Worm (Caenorhabditis elegans) whole organism, L4 larva: Measurements from ENCODE around the gene hsp-12.6.

Source experiments
- R02D3.7 ChIP-seq: fragments of 150-350 bp; sonication (generic microtip); optimal IDR thresholded peaks from 3 replicates; lab custom pipeline; 2014; ENCODE audit warnings: missing biosample characterization, missing genetic modification characterization
- ZK546.5 ChIP-seq, 2 experiments: sonication (generic microtip); optimal IDR thresholded peaks; 2 replicates each; lab custom pipeline; 2017; ENCODE audit warnings: missing biosample characterization in 2 of 2, missing genetic modification characterization in 2 of 2
- nhr-28 ChIP-seq: fragments of 150-350 bp; optimal IDR thresholded peaks from 2 replicates; lab custom pipeline; 2014; ENCODE audit warnings: missing biosample characterization, missing genetic modification characterization
- snpc-4 ChIP-seq: fragments of 150-350 bp; optimal IDR thresholded peaks from 2 replicates; lab custom pipeline; 2014; ENCODE audit warnings: missing biosample characterization, missing genetic modification characterization

DNA sequence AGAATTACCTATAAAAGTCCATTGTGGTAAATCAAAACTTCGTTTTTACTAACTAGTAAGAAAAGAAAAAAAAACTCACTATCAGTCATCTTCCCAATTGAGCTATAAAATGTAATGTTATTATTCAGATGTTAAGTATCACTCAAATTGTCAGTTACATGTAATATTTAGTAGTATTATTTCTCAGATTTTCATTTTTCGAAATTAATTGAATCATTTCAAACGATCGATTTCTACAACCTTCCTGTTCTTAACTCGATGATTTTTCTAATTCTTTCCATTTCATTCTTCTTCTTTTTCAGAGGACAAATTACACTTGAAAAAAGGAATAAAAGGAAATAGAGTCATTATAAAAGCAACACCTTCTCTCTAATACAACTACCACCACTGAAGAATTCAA, 19.1 kb downstream of the hsp-12.6 start, which contains the start of gene F59B8.1:
- TF ChIP-seq R02D3.7 (no peak), snpc-4 (tag; lab: Kevin White, UChicago) (no peak), nhr-28 (tag; lab: Kevin White, UChicago) (no peak), ZK546.5 (tag; optimal IDR thresholded peaks at IDR 0.05; lab: Kevin White, UChicago) (no peak)
